Worm (Caenorhabditis elegans): ENCODE results near the gene F32F2.4.

DNA sequence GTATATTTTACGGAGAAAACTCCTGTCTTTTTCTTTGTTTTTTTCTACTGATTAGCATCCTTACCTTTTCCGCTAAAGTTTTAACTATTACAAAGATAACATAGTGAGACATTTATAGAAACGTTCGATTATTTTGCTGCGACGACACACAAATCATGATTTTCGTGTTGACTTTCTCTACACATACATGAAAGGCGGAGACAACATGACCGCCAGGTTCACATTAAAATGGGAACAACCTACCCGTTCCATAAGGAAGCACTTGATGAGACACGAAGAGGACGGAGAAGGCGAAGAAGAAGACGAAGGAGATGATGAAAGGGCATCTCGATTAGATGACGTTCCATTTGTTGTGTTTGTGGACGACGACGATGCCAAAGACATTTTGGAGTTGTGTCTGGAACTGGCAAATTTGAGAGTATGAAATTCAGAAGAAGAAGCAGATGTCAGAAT lies 17.1 kb upstream of the F32F2.4 start, which contains the start of gene C34D1.4:
- TF ChIP-seq lsy-12 (tag; optimal IDR thresholded peaks at IDR 0.05): no peak
- TF ChIP-seq fkh-10 (GFP tag; optimal IDR thresholded peaks at IDR 0.05): no peak
- TF ChIP-seq tbx-2 (tag; optimal IDR thresholded peaks at IDR 0.05): no peak

Data from whole organism, L3 larva.